Worm (Caenorhabditis elegans) whole organism, young adult: ENCODE results near the gene C08E3.13.

ENCODE experiments used
- B0261.1 ChIP-seq: sonication (generic microtip); optimal IDR thresholded peaks from 2 replicates; lab custom pipeline; 2016; ENCODE audit warnings: mild to moderate bottlenecking, missing genetic modification characterization, moderate library complexity, missing compliant biosample characterization
- B0336.3 ChIP-seq: fragments of 200-800 bp; sonication (Bioruptor generic); IDR thresholded peaks from 2 replicates; pipeline ENCODE4 v1.3.6; 2022; ENCODE audit warnings: missing genetic modification characterization, missing compliant biosample characterization
- D2030.7 ChIP-seq: fragments of 200-800 bp; sonication (Bioruptor generic); IDR thresholded peaks from 2 replicates; pipeline ENCODE4 v1.3.6; 2022; ENCODE audit warnings: missing genetic modification reagents, missing genetic modification characterization, missing compliant biosample characterization
- F33H1.4 ChIP-seq: fragments of 200-800 bp; sonication (Bioruptor generic); IDR thresholded peaks from 2 replicates; pipeline ENCODE4 v1.3.6; 2022; ENCODE audit warnings: missing genetic modification reagents, missing genetic modification characterization, missing compliant biosample characterization
- K11D2.4 ChIP-seq: fragments of 200-800 bp; sonication (Bioruptor generic); IDR thresholded peaks from 2 replicates; pipeline ENCODE4 v1.3.6; 2022; ENCODE audit warnings: missing genetic modification reagents, missing genetic modification characterization, missing compliant biosample characterization
- Y67H2A.10 ChIP-seq: fragments of 200-800 bp; sonication (Bioruptor generic); conservative IDR thresholded peaks from 2 replicates; pipeline ENCODE4 v1.3.6; 2022; ENCODE audit warnings: missing genetic modification reagents, missing genetic modification characterization, missing compliant biosample characterization
- aptf-2 ChIP-seq: fragments of 200-800 bp; sonication (Bioruptor generic); conservative IDR thresholded peaks from 2 replicates; pipeline ENCODE4 v1.3.6; 2022; ENCODE audit warnings: missing genetic modification reagents, missing genetic modification characterization, missing compliant biosample characterization
- athp-1 ChIP-seq: sonication (generic microtip); optimal IDR thresholded peaks from 2 replicates; lab custom pipeline; 2017; ENCODE audit warnings: mild to moderate bottlenecking, missing genetic modification characterization, missing compliant biosample characterization
- bed-1 ChIP-seq: fragments of 200-800 bp; sonication (Bioruptor generic); IDR thresholded peaks from 2 replicates; pipeline ENCODE4 v1.3.6; 2022; ENCODE audit warnings: missing genetic modification reagents, missing genetic modification characterization, missing compliant biosample characterization
- cebp-2 ChIP-seq: fragments of 200-800 bp; sonication (Bioruptor generic); IDR thresholded peaks from 2 replicates; pipeline ENCODE4 v1.3.6; 2022; ENCODE audit warnings: missing genetic modification characterization, missing compliant biosample characterization
- ceh-100 ChIP-seq: fragments of 200-800 bp; sonication (Bioruptor generic); IDR thresholded peaks from 2 replicates; pipeline ENCODE4 v1.3.6; 2022; ENCODE audit warnings: missing genetic modification reagents, missing genetic modification characterization, missing compliant biosample characterization
- ceh-58 ChIP-seq: fragments of 200-800 bp; sonication (Bioruptor generic); IDR thresholded peaks from 2 replicates; pipeline ENCODE4 v1.3.6; 2022; ENCODE audit warnings: missing genetic modification characterization, missing compliant biosample characterization
- dox-1 ChIP-seq: fragments of 200-800 bp; sonication (Bioruptor generic); IDR thresholded peaks from 2 replicates; pipeline ENCODE4 v1.3.6; 2022; ENCODE audit warnings: missing genetic modification reagents, missing genetic modification characterization, missing compliant biosample characterization
- ekl-4 ChIP-seq: fragments of 200-800 bp; sonication (Bioruptor generic); IDR thresholded peaks from 2 replicates; pipeline ENCODE4 v1.3.6; 2022; ENCODE audit warnings: missing genetic modification reagents, missing genetic modification characterization, missing compliant biosample characterization
- ets-4 ChIP-seq: fragments of 200-800 bp; sonication (Bioruptor generic); optimal IDR thresholded peaks from 2 replicates; lab custom pipeline; 2018; ENCODE audit warnings: mild to moderate bottlenecking, missing genetic modification characterization, missing compliant biosample characterization
- fkh-3 ChIP-seq: sonication (generic microtip); optimal IDR thresholded peaks from 2 replicates; lab custom pipeline; 2016; ENCODE audit warnings: mild to moderate bottlenecking, missing genetic modification characterization, missing compliant biosample characterization
- let-526 ChIP-seq: fragments of 200-800 bp; sonication (Bioruptor generic); IDR thresholded peaks from 2 replicates; pipeline ENCODE4 v1.3.6; 2022; ENCODE audit warnings: missing genetic modification reagents, missing genetic modification characterization, missing compliant biosample characterization
- let-607 ChIP-seq, 2 experiments: fragments of 200-800 bp in 1 of 2; sonication (Bioruptor generic) in 1 of 2; sonication (generic microtip) in 1 of 2; optimal IDR thresholded peaks; 2 replicates each; lab custom pipeline; 2016 to 2018; ENCODE audit warnings: mild to moderate bottlenecking in 2 of 2, missing compliant biosample characterization in 2 of 2, missing genetic modification characterization in 2 of 2, moderate library complexity in 2 of 2, missing genotype in 1 of 2
- lin-26 ChIP-seq: fragments of 200-800 bp; sonication (Bioruptor generic); IDR thresholded peaks from 2 replicates; pipeline ENCODE4 v1.3.6; 2022; ENCODE audit warnings: missing genetic modification reagents, missing genetic modification characterization, missing compliant biosample characterization
- lin-54 ChIP-seq: fragments of 200-800 bp; sonication (Bioruptor generic); optimal IDR thresholded peaks from 2 replicates; lab custom pipeline; 2018; ENCODE audit warnings: mild to moderate bottlenecking, missing genetic modification characterization, missing compliant biosample characterization
- madf-3 ChIP-seq: fragments of 200-800 bp; sonication (Bioruptor generic); IDR thresholded peaks from 2 replicates; pipeline ENCODE4 v1.3.6; 2022; ENCODE audit warnings: missing genetic modification reagents, missing genetic modification characterization, missing compliant biosample characterization
- nhr-120 ChIP-seq: fragments of 200-800 bp; sonication (Bioruptor generic); IDR thresholded peaks from 2 replicates; pipeline ENCODE4 v1.3.6; 2022; ENCODE audit warnings: missing genetic modification characterization, missing compliant biosample characterization
- nhr-179 ChIP-seq: sonication (generic microtip); optimal IDR thresholded peaks from 2 replicates; lab custom pipeline; 2016; ENCODE audit warnings: mild to moderate bottlenecking, missing genetic modification characterization, missing compliant biosample characterization
- rcor-1 ChIP-seq: fragments of 200-800 bp; sonication (Bioruptor generic); IDR thresholded peaks from 2 replicates; pipeline ENCODE4 v1.3.6; 2022; ENCODE audit warnings: missing genetic modification reagents, missing genetic modification characterization, missing compliant biosample characterization
- snpc-1.3 ChIP-seq: sonication (generic microtip); optimal IDR thresholded peaks from 2 replicates; lab custom pipeline; 2017; ENCODE audit warnings: missing genetic modification characterization, mild to moderate bottlenecking, missing compliant biosample characterization, antibody characterized with exemption, moderate library complexity, missing genotype, missing genetic modification reagents; ENCODE audit not compliant: insufficient read depth
- somi-1 ChIP-seq: fragments of 200-800 bp; sonication (Bioruptor generic); optimal IDR thresholded peaks from 2 replicates; lab custom pipeline; 2018; ENCODE audit warnings: mild to moderate bottlenecking, missing genetic modification characterization, missing compliant biosample characterization
- sptf-2 ChIP-seq: fragments of 200-800 bp; sonication (Bioruptor generic); optimal IDR thresholded peaks from 2 replicates; lab custom pipeline; 2018; ENCODE audit warnings: mild to moderate bottlenecking, missing genetic modification characterization, missing compliant biosample characterization
- tbp1 ChIP-seq: fragments of 200-800 bp; sonication (Bioruptor generic); optimal IDR thresholded peaks from 2 replicates; lab custom pipeline; 2018; ENCODE audit warnings: mild to moderate bottlenecking, missing genetic modification characterization, missing compliant biosample characterization
- ztf-18 ChIP-seq: sonication (generic microtip); optimal IDR thresholded peaks from 2 replicates; lab custom pipeline; 2016; ENCODE audit warnings: missing genotype, mild to moderate bottlenecking, missing genetic modification characterization, missing compliant biosample characterization
- ztf-28 ChIP-seq: fragments of 200-800 bp; sonication (Bioruptor generic); IDR thresholded peaks from 2 replicates; pipeline ENCODE4 v1.3.6; 2022; ENCODE audit warnings: missing genetic modification reagents, missing genetic modification characterization, missing compliant biosample characterization

The C08E3.13 gene

ce11 chrII:1589845-1590244 is 42.3 kb downstream of the C08E3.13 start, which contains the start of gene T07H3.7 (continued):
- TF ChIP-seq ceh-58 (GFP tag; lab: Robert Waterston, UW), result no peak
- no peak for TF ChIP-seq dox-1 (GFP tag; lab: Robert Waterston, UW)
- no peak for TF ChIP-seq cebp-2 (GFP tag; lab: Robert Waterston, UW)

ce11 chrII:1586305-1586704 is 45.8 kb downstream of the C08E3.13 start, which contains the start of gene T07H3.8:
Gene T07H3.8, plus strand, starts transcription at chrII:1586605.
- no peak for TF ChIP-seq rcor-1
- TF ChIP-seq madf-3 (GFP tag; lab: Robert Waterston, UW), result no peak
- no peak for TF ChIP-seq athp-1 (tag; lab: Kevin White, UChicago)
- TF ChIP-seq nhr-120 (GFP tag; lab: Robert Waterston, UW), result no peak
- no peak for TF ChIP-seq tbp1 (GFP tag; lab: Kevin White, UChicago)
- TF ChIP-seq somi-1, result no peak
- TF ChIP-seq let-607 (tag; optimal IDR thresholded peaks at IDR 0.05; lab: Kevin White, UChicago), result no peak
- no peak for TF ChIP-seq ztf-28 (GFP tag; lab: Robert Waterston, UW)
- no peak for TF ChIP-seq ceh-58 (GFP tag; lab: Robert Waterston, UW)
- TF ChIP-seq Y67H2A.10 (GFP tag; lab: Robert Waterston, UW), result no peak
- TF ChIP-seq F33H1.4 (GFP tag; lab: Robert Waterston, UW), result no peak
- TF ChIP-seq ekl-4 (GFP tag; lab: Robert Waterston, UW), result no peak

ce11 chrII:1584140-1584539 is 48.0 kb downstream of the C08E3.13 start, which contains the start of gene clec-21:
Gene clec-21, minus strand, starts transcription at chrII:1584240.
- no peak for TF ChIP-seq B0336.3 (GFP tag; lab: Robert Waterston, UW)
- no peak for TF ChIP-seq ceh-100 (GFP tag; lab: Robert Waterston, UW)
- no peak for TF ChIP-seq K11D2.4 (GFP tag; lab: Robert Waterston, UW)
- no peak for TF ChIP-seq lin-54 (GFP tag; lab: Kevin White, UChicago)
- TF ChIP-seq let-526 (GFP tag; lab: Robert Waterston, UW), result no peak
- TF ChIP-seq fkh-3, result no peak
- no peak for TF ChIP-seq B0261.1
- TF ChIP-seq lin-26 (GFP tag; lab: Robert Waterston, UW), result no peak
- TF ChIP-seq snpc-1.3 (tag; lab: Kevin White, UChicago), result no peak
- TF ChIP-seq ets-4, result no peak
- TF ChIP-seq aptf-2, result no peak
- no peak for TF ChIP-seq ztf-18 (tag; lab: Kevin White, UChicago)
- TF ChIP-seq bed-1 (GFP tag; lab: Robert Waterston, UW), result no peak
- no peak for TF ChIP-seq nhr-179 (tag; lab: Kevin White, UChicago)
- TF ChIP-seq sptf-2 (GFP tag; lab: Kevin White, UChicago), result no peak
- no peak for TF ChIP-seq D2030.7
- TF ChIP-seq, all 124 proteins: peak for 0
